Fruit fly (Drosophila melanogaster) whole organism, wandering third instar larva: ENCODE data around the gene spdo.

Source experiments
- Abd-B ChIP-seq: fragments of >200 bp; optimal IDR thresholded peaks from 2 replicates; lab custom pipeline; 2017; ENCODE audit warnings: missing biosample characterization, missing genetic modification characterization
- CG32264 ChIP-seq: fragments of 200-800 bp; sonication (Bioruptor generic); optimal IDR thresholded peaks from 2 replicates; lab custom pipeline; 2016; ENCODE audit warnings: missing biosample characterization, missing genetic modification characterization
- CG9705 ChIP-seq: fragments of 200-800 bp; sonication (Bioruptor generic); optimal IDR thresholded peaks from 2 replicates; lab custom pipeline; 2018; ENCODE audit warnings: missing biosample characterization, mild to moderate bottlenecking, missing genetic modification characterization
- Dfd ChIP-seq: fragments of >200 bp; optimal IDR thresholded peaks from 2 replicates; lab custom pipeline; 2017; ENCODE audit warnings: missing biosample characterization, missing genetic modification characterization
- Dif ChIP-seq: fragments of 200-275, 200-300 bp; sonication (Bioruptor generic); optimal IDR thresholded peaks from 2 replicates; lab custom pipeline; 2018; ENCODE audit warnings: missing biosample characterization, missing genetic modification characterization; ENCODE audit not compliant: partially characterized antibody
- HLH106 ChIP-seq: fragments of 200-800 bp; optimal IDR thresholded peaks from 3 replicates; lab custom pipeline; 2019; ENCODE audit warnings: missing biosample characterization, mild to moderate bottlenecking, missing genetic modification characterization, moderate library complexity
- Hnf4 ChIP-seq: fragments of 200-800 bp; sonication (Bioruptor generic); optimal IDR thresholded peaks from 2 replicates; lab custom pipeline; 2016; ENCODE audit warnings: missing biosample characterization, mild to moderate bottlenecking, missing genetic modification characterization
- Hr78 ChIP-seq: fragments of >200 bp; optimal IDR thresholded peaks from 2 replicates; lab custom pipeline; 2017; ENCODE audit warnings: missing biosample characterization, missing genetic modification characterization
- Hr83 ChIP-seq: fragments of 200-300 bp; sonication (Bioruptor generic); optimal IDR thresholded peaks from 2 replicates; lab custom pipeline; 2016; ENCODE audit warnings: missing biosample characterization, mild to moderate bottlenecking, missing genetic modification characterization, moderate library complexity; ENCODE audit not compliant: poor library complexity, severe bottlenecking
- Jra ChIP-seq: sonication (Bioruptor generic); optimal IDR thresholded peaks from 2 replicates; lab custom pipeline; 2016; ENCODE audit warnings: missing biosample characterization, missing genetic modification characterization
- Mio ChIP-seq: sonication (Bioruptor generic); optimal IDR thresholded peaks from 2 replicates; lab custom pipeline; 2016; ENCODE audit warnings: missing biosample characterization, missing genetic modification characterization
- Myc ChIP-seq: fragments of >200 bp; optimal IDR thresholded peaks from 2 replicates; lab custom pipeline; 2017
- N ChIP-seq: fragments of >200 bp; optimal IDR thresholded peaks from 2 replicates; lab custom pipeline; 2018; ENCODE audit warnings: missing biosample characterization, missing external identifiers, missing genetic modification characterization
- OdsH ChIP-seq: fragments of 200-800 bp; sonication (Bioruptor generic); optimal IDR thresholded peaks from 2 replicates; lab custom pipeline; 2016; ENCODE audit warnings: missing biosample characterization, mild to moderate bottlenecking, missing genetic modification characterization
- Rel ChIP-seq, 2 experiments: fragments of 200-800 bp; sonication (Bioruptor generic) in 1 of 2; optimal IDR thresholded peaks; 2 replicates in 1 of 2; 3 replicates in 1 of 2; lab custom pipeline; 2016 to 2019; ENCODE audit warnings: mild to moderate bottlenecking in 2 of 2, missing biosample characterization in 2 of 2, missing genetic modification characterization in 2 of 2, moderate library complexity in 1 of 2
- Sp1 ChIP-seq: fragments of 200-800 bp; sonication (Bioruptor generic); optimal IDR thresholded peaks from 3 replicates; lab custom pipeline; 2019; ENCODE audit warnings: missing biosample characterization, mild to moderate bottlenecking, missing genetic modification characterization, moderate library complexity
- Vsx2 ChIP-seq: fragments of 200-300, 225-300 bp; sonication (Bioruptor generic); optimal IDR thresholded peaks from 2 replicates; lab custom pipeline; 2018; ENCODE audit warnings: missing biosample characterization, missing genetic modification characterization; ENCODE audit not compliant: partially characterized antibody
- br ChIP-seq: fragments of 200-800 bp; sonication (Bioruptor generic); optimal IDR thresholded peaks from 2 replicates; lab custom pipeline; 2016; ENCODE audit warnings: missing biosample characterization, missing genetic modification characterization
- dl ChIP-seq, 2 experiments: fragments of 175-275, 200-275 bp in 1 of 2; fragments of 200-275 bp in 1 of 2; sonication (Bioruptor generic); optimal IDR thresholded peaks; lab custom pipeline; 2018; ENCODE audit warnings: mild to moderate bottlenecking in 2 of 2, missing biosample characterization in 2 of 2, missing genetic modification characterization in 2 of 2, moderate library complexity in 2 of 2; ENCODE audit not compliant: partially characterized antibody in 2 of 2, insufficient read depth in 1 of 2
- dmrt93B ChIP-seq: fragments of 200-800 bp; sonication (Bioruptor generic); optimal IDR thresholded peaks from 2 replicates; lab custom pipeline; 2018; ENCODE audit warnings: missing biosample characterization, mild to moderate bottlenecking, missing genetic modification characterization
- dsf ChIP-seq: sonication (Bioruptor generic); optimal IDR thresholded peaks from 2 replicates; lab custom pipeline; 2016; ENCODE audit warnings: missing biosample characterization, missing genetic modification characterization, borderline replicate concordance
- ey ChIP-seq: fragments of 200-800 bp; sonication (Bioruptor generic); optimal IDR thresholded peaks from 2 replicates; lab custom pipeline; 2016; ENCODE audit warnings: missing biosample characterization, missing genetic modification characterization
- foxo ChIP-seq, 2 experiments: fragments of 200-800 bp; sonication (Bioruptor generic); optimal IDR thresholded peaks; 2 replicates in 1 of 2; 3 replicates in 1 of 2; lab custom pipeline; 2016 to 2017; ENCODE audit warnings: missing biosample characterization in 2 of 2, missing genetic modification characterization in 2 of 2
- fru ChIP-seq: fragments of 200-800 bp; sonication (Bioruptor generic); optimal IDR thresholded peaks from 3 replicates; lab custom pipeline; 2016; ENCODE audit warnings: missing biosample characterization, mild to moderate bottlenecking, missing genetic modification characterization
- h ChIP-seq: fragments of 200-800 bp; sonication (Bioruptor generic); optimal IDR thresholded peaks from 3 replicates; lab custom pipeline; 2016; ENCODE audit warnings: missing biosample characterization, mild to moderate bottlenecking, missing genetic modification characterization
- jim ChIP-seq: fragments of 175-275, 200-325 bp; sonication (Bioruptor generic); optimal IDR thresholded peaks from 2 replicates; lab custom pipeline; 2016; ENCODE audit warnings: missing biosample characterization, mild to moderate bottlenecking, missing genetic modification characterization
- pan ChIP-seq: fragments of >200 bp; optimal IDR thresholded peaks from 2 replicates; lab custom pipeline; 2017
- rgr ChIP-seq: fragments of 200-800 bp; sonication (Bioruptor generic); optimal IDR thresholded peaks from 3 replicates; lab custom pipeline; 2016; ENCODE audit warnings: missing biosample characterization, mild to moderate bottlenecking, missing genetic modification characterization
- sage ChIP-seq: fragments of 200-800 bp; sonication (Bioruptor generic); optimal IDR thresholded peaks from 2 replicates; lab custom pipeline; 2016; ENCODE audit warnings: missing biosample characterization, mild to moderate bottlenecking, missing genetic modification characterization
- sv ChIP-seq: fragments of 200-800 bp; sonication (Bioruptor generic); optimal IDR thresholded peaks from 3 replicates; lab custom pipeline; 2016; ENCODE audit warnings: missing biosample characterization, missing genetic modification characterization
- tai ChIP-seq: sonication (Bioruptor generic); optimal IDR thresholded peaks from 2 replicates; lab custom pipeline; 2016; ENCODE audit warnings: missing biosample characterization, missing genetic modification characterization
- usp ChIP-seq: fragments of >200 bp; optimal IDR thresholded peaks from 2 replicates; lab custom pipeline; 2017; ENCODE audit warnings: missing biosample characterization, missing genetic modification characterization
- woc ChIP-seq: sonication (Bioruptor generic); optimal IDR thresholded peaks from 2 replicates; lab custom pipeline; 2016; ENCODE audit warnings: missing biosample characterization, mild to moderate bottlenecking, missing genetic modification characterization

Gene spdo

DNA sequence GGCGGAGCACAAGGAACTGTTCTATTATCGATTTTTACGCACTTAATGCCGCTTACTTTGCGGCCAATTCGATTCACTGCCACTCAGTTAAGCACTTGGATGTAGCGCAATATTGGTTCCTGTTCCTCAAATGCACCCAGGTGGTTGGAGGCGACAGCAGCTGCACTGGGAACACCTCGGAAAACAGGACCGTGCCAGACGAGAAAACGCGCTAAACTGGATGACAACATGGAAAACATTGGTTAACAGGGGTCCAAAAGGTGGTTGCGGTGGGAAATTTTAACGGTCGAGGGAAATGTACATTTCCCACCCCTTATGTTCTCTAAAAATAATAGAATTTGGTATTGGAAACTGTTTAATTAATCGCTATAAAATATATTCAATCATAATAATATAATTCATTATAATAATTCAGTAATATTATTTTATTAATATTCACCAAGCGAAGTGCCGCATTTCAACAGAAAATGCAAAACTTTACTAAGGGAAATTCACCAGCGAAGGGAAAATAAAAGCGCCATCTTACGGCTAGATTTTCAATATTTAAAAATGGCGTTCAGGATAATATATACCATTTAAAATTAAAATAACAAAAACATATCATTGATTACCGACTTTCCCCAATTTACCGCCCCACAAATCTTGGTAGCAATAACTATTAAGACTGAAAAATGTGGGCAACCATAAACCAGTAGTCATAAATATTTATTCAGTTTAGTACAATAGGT lies 20.5 kb upstream of the spdo start, which contains the start of gene aralar1:
Gene aralar1 (minus strand): TSS at position 51 of the 728 bp plus-strand sequence.
- TF ChIP-seq Hr83 (GFP tag; lab: Kevin White, UChicago) (no peak), h (no peak), HLH106 (tag; lab: Kevin White, UChicago) (no peak), jim (GFP tag; lab: Kevin White, UChicago) (no peak), dsf (GFP tag; lab: Kevin White, UChicago) (no peak), Mio (GFP tag; lab: Kevin White, UChicago) (no peak), dl (GFP tag; optimal IDR thresholded peaks at IDR 0.05; lab: Kevin White, UChicago; ENCODE audit: insufficient read depth in 1 of 2, partially characterized antibody in 2 of 2) (no peak), Hnf4 (GFP tag; lab: Kevin White, UChicago) (no peak), tai (GFP tag; lab: Kevin White, UChicago) (no peak), OdsH (GFP tag; lab: Kevin White, UChicago) (no peak), Jra (GFP tag; lab: Kevin White, UChicago) (no peak), Dif (no peak), woc (GFP tag; lab: Kevin White, UChicago) (no peak), foxo (GFP tag; optimal IDR thresholded peaks at IDR 0.05; lab: Kevin White, UChicago) (no peak)
- TF ChIP-seq, all 38 proteins: peak for 0

DNA sequence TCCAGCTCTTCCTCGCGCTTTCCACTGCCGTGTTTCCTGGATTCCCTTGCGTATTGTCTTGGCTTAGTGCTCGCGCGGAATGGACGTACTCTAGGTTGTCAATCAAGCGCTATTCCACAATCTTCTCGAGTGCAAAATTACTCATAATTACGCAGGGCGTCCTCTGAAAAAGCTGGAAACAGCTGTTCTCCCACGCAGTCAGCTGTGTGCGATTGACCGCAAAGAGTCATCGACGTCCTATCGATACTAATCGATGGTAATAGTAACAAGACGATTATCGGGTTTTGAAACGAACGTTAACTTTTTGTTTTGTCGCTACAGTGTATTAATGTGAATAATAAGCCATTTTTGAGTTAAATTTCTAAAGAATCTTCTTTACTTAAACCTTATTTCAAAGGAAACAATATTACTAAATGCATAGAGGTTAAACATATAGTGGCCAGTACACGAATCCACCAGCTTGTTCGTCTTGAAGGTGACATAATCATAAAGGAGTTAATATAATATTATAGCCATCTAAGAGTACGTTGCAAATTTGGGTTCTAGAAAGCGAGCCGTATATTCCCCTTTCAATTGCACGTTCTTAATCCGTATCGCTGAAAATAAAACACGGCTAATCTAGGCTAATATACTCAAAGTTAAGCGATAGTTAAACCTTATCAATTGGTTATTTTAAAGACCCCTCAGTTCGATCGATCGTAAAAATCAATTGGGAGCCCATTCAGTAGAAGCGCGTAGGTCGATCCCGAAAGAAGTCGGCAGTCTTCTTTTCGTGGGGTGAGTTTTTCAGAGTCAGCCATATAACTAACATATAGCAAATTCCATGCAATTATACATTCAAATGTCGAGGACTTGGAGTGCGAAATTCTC lies 17.2 kb upstream of the spdo start, which contains the start of the genes CG2224 and CDase:
Gene CG2224 (minus strand): TSS at position 235 of the 870 bp plus-strand sequence.
Gene CDase (plus strand): TSS at position 456 of the 870 bp plus-strand sequence.
- TF ChIP-seq Dfd (GFP tag; lab: Kevin White, UChicago) (no peak), dsf (GFP tag; lab: Kevin White, UChicago) (no peak), Hr78 (GFP tag; lab: Kevin White, UChicago) (no peak), rgr (GFP tag; lab: Kevin White, UChicago) (no peak), Abd-B (no peak), sv (no peak), dmrt93B (GFP tag; lab: Kevin White, UChicago) (no peak), Jra (GFP tag; lab: Kevin White, UChicago) (no peak), Rel (GFP tag; optimal IDR thresholded peaks at IDR 0.05; lab: Kevin White, UChicago) (no peak), Rel (tag; optimal IDR thresholded peaks at IDR 0.05; lab: Kevin White, UChicago) (no peak), sage (GFP tag; lab: Kevin White, UChicago) (no peak), h (no peak)

- TF ChIP-seq ey (no peak), CG9705 (no peak), br (no peak), N (no peak), foxo (GFP tag; optimal IDR thresholded peaks at IDR 0.05; lab: Kevin White, UChicago) (no peak), usp (GFP tag; lab: Kevin White, UChicago) (no peak), Rel (GFP tag; optimal IDR thresholded peaks at IDR 0.05; lab: Kevin White, UChicago) (no peak), Rel (tag; optimal IDR thresholded peaks at IDR 0.05; lab: Kevin White, UChicago) (peak; percentile 30), CG32264 (no peak), jim (GFP tag; lab: Kevin White, UChicago) (no peak), Dif (peak; percentile 57), Vsx2 (GFP tag; lab: Kevin White, UChicago) (peak; percentile 79), fru (GFP tag; lab: Kevin White, UChicago) (no peak), pan (lab: Kevin White, UChicago) (no peak), OdsH (GFP tag; lab: Kevin White, UChicago) (no peak), Myc (no peak), Abd-B (no peak), Hr83 (GFP tag; lab: Kevin White, UChicago) (no peak), dl (GFP tag; optimal IDR thresholded peaks at IDR 0.05; lab: Kevin White, UChicago; ENCODE audit: insufficient read depth in 1 of 2, partially characterized antibody in 2 of 2) (peak in 1 of 2 experiments; percentile 32), Sp1 (GFP tag; lab: Kevin White, UChicago) (no peak), sv (no peak), h (no peak), Jra (GFP tag; lab: Kevin White, UChicago) (no peak), Mio (GFP tag; lab: Kevin White, UChicago) (no peak)
- TF ChIP-seq, all 38 proteins: peak for 4
These were observed 16.3 kb upstream of the spdo start for dm6 chr3R:30460187-30460586.
